Worm (Caenorhabditis elegans) whole organism, dauer: Measurements from ENCODE around the gene frh-1.
"Not testable (repeated sequence)": the region's sequence is repeated elsewhere in the genome, so short reads cannot be mapped to it uniquely, and the experiment has no call there.

ENCODE experiments used
- unc-62 ChIP-seq: sonication (generic microtip); optimal IDR thresholded peaks from 2 replicates; lab custom pipeline; 2017; ENCODE audit warnings: missing biosample characterization, missing genetic modification reagents, missing genetic modification characterization

frh-1 gene

ce11 chrII:5917010-5917472 lies at the start of gene frh-1:
frh-1 (plus strand) TSS chrII:5917422.
- TF ChIP-seq unc-62, result no peak

ce11 chrII:5871508-5871907 lies 45.7 kb upstream of the frh-1 start:
- no peak for TF ChIP-seq unc-62

DNA sequence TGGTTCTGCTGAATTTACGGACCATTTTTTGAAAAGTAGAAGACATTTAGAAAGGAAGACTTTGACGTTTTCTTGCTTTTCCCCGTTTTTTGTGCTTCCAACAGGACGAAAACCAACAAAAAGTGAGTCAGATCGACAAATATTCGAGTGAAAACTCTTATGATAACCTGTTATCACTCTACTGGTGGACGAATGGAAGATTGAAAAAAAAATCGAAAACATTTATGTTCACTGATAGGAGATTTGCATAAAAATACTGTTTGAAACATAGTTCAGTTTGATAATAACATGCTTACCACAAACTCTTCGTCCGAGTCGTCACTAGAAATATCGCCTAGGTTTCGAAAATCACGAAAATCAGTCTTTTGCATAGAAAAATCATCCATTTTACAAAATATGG lies 44.8 kb upstream of the frh-1 start:
- TF ChIP-seq unc-62, result no peak

- TF ChIP-seq unc-62, result no peak
These were observed 43.6 kb upstream of the frh-1 start, which contains the start of gene tex-2 for ce11 chrII:5873564-5874070. tex-2 (minus strand) TSS chrII:5873614.

- TF ChIP-seq unc-62, result no peak
These were observed 43.1 kb upstream of the frh-1 start for ce11 chrII:5874130-5874529.

ce11 chrII:5876053-5876452 lies 41.2 kb upstream of the frh-1 start, which contains the start of gene F55C12.6:
F55C12.6 (minus strand) TSS chrII:5876153.
- TF ChIP-seq unc-62, result no peak

DNA sequence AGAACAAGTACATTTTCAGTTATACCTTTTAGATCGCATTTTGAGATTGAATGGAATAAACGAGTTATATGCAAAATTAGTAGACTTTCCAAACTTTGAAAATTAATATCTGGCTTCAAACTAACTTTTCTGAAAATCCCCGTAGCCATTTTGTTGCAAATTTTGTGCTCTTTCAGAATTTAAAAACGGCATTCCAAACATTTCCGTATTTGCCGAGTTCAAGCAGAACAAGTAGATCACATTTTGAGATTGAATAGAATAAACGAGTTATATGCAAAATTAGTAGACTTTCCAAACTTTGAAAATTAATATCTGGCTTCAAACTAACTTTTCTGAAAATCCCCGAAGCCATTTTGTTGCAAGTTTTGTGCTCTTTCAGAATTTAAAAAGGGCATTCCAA lies 40.7 kb upstream of the frh-1 start, which contains the start of gene F55C12.2:
Gene F55C12.2, plus strand, starts transcription at position 301 of the 400 bp plus-strand sequence.
- TF ChIP-seq unc-62, result not testable (repeated sequence)

ce11 chrII:5880677-5881076 lies 36.5 kb upstream of the frh-1 start:
- no peak for TF ChIP-seq unc-62

DNA sequence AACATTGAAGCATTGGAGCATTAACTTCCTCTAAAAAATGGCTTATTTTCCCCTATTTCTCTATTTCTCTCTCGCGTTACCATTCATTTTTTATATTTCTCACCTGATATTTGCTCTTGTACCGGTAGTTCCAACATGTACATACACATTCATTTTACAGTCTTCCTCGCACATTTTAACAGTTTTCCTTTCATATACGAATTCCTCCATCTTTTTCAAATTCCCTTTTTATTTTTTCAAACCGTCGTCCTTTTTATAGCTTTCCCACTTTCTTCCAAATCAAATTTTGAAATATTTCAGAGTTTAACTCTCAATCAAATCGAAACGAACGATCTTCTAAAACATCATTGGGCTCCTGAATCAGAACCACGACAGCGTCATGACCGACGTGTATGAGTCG lies 33.0 kb upstream of the frh-1 start, which contains the start of gene rfip-1:
Gene rfip-1, plus strand, starts transcription at position 301 of the 400 bp plus-strand sequence.
- no peak for TF ChIP-seq unc-62

DNA sequence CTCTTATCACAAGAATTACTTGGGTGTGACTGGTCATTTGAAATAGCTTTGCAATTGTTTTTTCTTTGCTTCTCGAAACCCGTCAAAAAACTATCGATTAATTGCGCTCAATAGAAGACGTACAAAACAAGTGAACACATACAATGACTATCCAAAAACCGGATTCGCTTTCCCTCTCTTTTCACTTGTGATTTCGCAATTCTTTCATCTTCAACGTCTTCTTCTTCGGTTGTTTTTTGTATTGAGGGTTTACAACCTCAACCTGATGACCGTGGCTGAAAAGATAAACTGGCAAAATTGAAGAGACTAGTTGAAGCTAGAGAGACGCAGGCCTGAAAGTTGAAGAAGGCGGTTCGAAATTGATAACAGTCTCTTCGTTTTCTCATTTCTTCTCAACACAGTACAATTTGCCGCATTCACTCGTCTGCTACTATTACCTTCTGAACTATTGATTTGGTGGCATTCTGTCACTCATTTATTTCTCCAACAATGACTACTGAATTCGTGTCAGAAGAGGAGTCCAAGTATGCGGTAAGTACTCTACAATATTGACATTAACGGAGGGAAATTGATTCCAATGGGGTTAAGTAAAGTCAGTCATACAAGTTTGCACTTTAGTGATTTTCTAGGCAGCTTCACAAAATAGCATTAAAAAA lies 31.1 kb upstream of the frh-1 start:
- TF ChIP-seq unc-62, result no peak

DNA sequence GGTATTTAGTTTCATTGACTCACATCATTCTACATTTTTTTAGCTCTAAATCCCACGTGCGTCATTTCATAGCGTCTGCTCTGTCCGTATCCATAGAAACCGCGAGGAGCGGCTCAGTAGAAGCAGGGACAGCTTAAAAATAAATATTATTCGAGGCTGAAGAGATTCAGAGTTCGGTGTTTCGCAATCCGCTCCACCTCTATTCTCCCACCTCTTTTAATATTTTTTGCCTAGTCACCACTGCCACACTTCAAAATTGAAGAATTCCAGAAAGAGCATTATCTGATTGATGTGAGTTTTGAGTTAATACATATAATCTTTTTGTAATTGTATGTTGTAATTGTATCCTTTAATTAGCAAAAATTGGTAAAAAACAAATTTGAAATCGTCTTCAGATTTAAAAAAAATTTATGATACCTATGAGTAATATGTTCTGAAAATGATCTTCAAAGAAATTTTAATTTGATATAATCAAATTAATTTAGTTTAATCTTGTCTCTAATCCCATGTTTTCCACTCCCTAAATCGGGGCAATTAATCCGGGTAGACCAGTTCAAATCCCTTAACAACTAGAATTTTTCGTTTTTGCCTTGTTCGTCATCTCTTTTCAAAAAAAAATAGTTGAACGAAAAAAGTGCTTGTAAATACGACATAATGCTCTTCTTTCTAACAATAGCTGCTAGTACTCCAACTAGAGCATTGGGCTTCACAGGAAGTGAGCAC lies 27.6 kb upstream of the frh-1 start:
- no peak for TF ChIP-seq unc-62

ce11 chrII:5892813-5893212 lies 24.4 kb upstream of the frh-1 start:
- no peak for TF ChIP-seq unc-62

ce11 chrII:5895870-5896269 lies 21.4 kb upstream of the frh-1 start, which contains the start of gene F59G1.4:
F59G1.4 (plus strand) TSS chrII:5896170.
- no peak for TF ChIP-seq unc-62

ce11 chrII:5896512-5896911 lies 20.7 kb upstream of the frh-1 start:
- TF ChIP-seq unc-62, result no peak

DNA sequence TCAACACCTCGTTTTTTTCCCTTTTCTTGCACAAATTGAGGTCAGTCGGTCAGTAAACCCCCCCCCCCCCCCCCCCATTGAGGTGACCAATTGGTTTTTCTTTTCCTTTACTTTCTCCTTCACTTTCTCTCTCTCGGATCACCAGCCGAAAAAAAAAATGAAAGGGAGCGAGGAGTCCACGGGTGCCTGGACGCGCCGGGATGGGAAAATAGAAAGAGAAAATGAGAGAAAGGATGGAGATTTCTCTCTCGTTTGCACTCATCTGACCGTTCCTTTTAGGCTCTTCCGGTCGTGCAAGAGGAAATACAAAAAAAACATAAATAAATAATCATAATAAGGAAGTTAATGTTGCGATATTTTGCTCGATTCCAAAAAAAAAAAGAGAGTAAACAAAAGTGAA lies 18.1 kb upstream of the frh-1 start:
- no peak for TF ChIP-seq unc-62

ce11 chrII:5899865-5900486 lies 17.2 kb upstream of the frh-1 start:
- TF ChIP-seq unc-62, result no peak

- no peak for TF ChIP-seq unc-62
These were observed 15.7 kb upstream of the frh-1 start for ce11 chrII:5901407-5902026.
